Fruit fly (Drosophila melanogaster): ENCODE results near the gene CG33986.

- TF ChIP-seq rgr (GFP tag; optimal IDR thresholded peaks at IDR 0.05) = no peak
- TF ChIP-seq jim (GFP tag; optimal IDR thresholded peaks at IDR 0.05) = no peak
- TF ChIP-seq br (GFP tag; optimal IDR thresholded peaks at IDR 0.05) = no peak
- TF ChIP-seq fru (GFP tag; optimal IDR thresholded peaks at IDR 0.05) = no peak
Observed at dm6 chr3L:15513726-15514125, 11.3 kb downstream of the CG33986 start.
